Worm (Caenorhabditis elegans): Measurements from ENCODE around the gene M176.4.
A peak's percentile ranks its signal among the peaks of the same experiment; 100 is the strongest.

The M176.4 gene

ce11 chrII:9418065-9418567, at the start of gene M176.4, which contains the start of gene M176.16:
M176.4 (plus strand) TSS chrII:9418365.
M176.16 (plus strand) TSS chrII:9418517.
- TF ChIP-seq C38D4.7 (GFP tag; optimal IDR thresholded peaks at IDR 0.05) (no peak), elt-2 (tag; optimal IDR thresholded peaks at IDR 0.05) (peak; percentile 22), pqm-1 (tag; optimal IDR thresholded peaks at IDR 0.05) (no peak), unc-3 (GFP tag; conservative IDR thresholded peaks at IDR 0.05) (no peak), unc-3 (tag; optimal IDR thresholded peaks at IDR 0.05) (no peak), ceh-2 (tag; optimal IDR thresholded peaks at IDR 0.05) (no peak), fax-1 (tag; optimal IDR thresholded peaks at IDR 0.05) (no peak), pat-9 (tag; optimal IDR thresholded peaks at IDR 0.05) (no peak), ceh-48 (tag; optimal IDR thresholded peaks at IDR 0.05) (no peak), fkh-10 (GFP tag; optimal IDR thresholded peaks at IDR 0.05) (no peak)

- no peak for TF ChIP-seq fkh-10 (GFP tag; optimal IDR thresholded peaks at IDR 0.05)
- no peak for TF ChIP-seq ceh-18 (tag; optimal IDR thresholded peaks at IDR 0.05)
- TF ChIP-seq zip-5 (tag; optimal IDR thresholded peaks at IDR 0.05), result no peak
- no peak for TF ChIP-seq rnt-1 (tag; optimal IDR thresholded peaks at IDR 0.05)
- TF ChIP-seq C38D4.7 (GFP tag; optimal IDR thresholded peaks at IDR 0.05), result no peak
- TF ChIP-seq gmeb-2 (tag; optimal IDR thresholded peaks at IDR 0.05), result no peak
- TF ChIP-seq ztf-16 (tag; optimal IDR thresholded peaks at IDR 0.05), result no peak
- TF ChIP-seq ceh-2 (tag; optimal IDR thresholded peaks at IDR 0.05), result no peak
- TF ChIP-seq pag-3 (tag; optimal IDR thresholded peaks at IDR 0.05; ENCODE audit: borderline replicate concordance), result no peak
- TF ChIP-seq hlh-8 (tag; optimal IDR thresholded peaks at IDR 0.05), result no peak
Measured at ce11 chrII:9369394-9369793, 48.8 kb upstream of the M176.4 start.

- TF ChIP-seq ceh-2 (tag; optimal IDR thresholded peaks at IDR 0.05) (no peak), ceh-31 (tag; optimal IDR thresholded peaks at IDR 0.05) (no peak), T23F11.4 (GFP tag; optimal IDR thresholded peaks at IDR 0.05) (no peak), sox-2 (GFP tag; IDR thresholded peaks at IDR 0.05) (no peak), pqm-1 (tag; optimal IDR thresholded peaks at IDR 0.05) (no peak), tbx-7 (tag; optimal IDR thresholded peaks at IDR 0.05) (no peak), nhr-11 (tag; optimal IDR thresholded peaks at IDR 0.05) (no peak), fkh-6 (tag; optimal IDR thresholded peaks at IDR 0.05) (no peak), ceh-48 (tag; optimal IDR thresholded peaks at IDR 0.05) (no peak), pha-4 (tag; optimal IDR thresholded peaks at IDR 0.05) (no peak), elt-4 (tag; optimal IDR thresholded peaks at IDR 0.05) (no peak), ets-4 (tag; optimal IDR thresholded peaks at IDR 0.05) (no peak), odd-2 (tag; optimal IDR thresholded peaks at IDR 0.05) (no peak), ceh-34 (tag; optimal IDR thresholded peaks at IDR 0.05) (no peak), ahr-1 (tag; optimal IDR thresholded peaks at IDR 0.05) (no peak), fkh-10 (GFP tag; optimal IDR thresholded peaks at IDR 0.05) (no peak), unc-3 (GFP tag; conservative IDR thresholded peaks at IDR 0.05) (no peak), unc-3 (tag; optimal IDR thresholded peaks at IDR 0.05) (no peak), hlh-13 (GFP tag; optimal IDR thresholded peaks at IDR 0.05) (no peak), C08G9.2 (tag; optimal IDR thresholded peaks at IDR 0.05) (no peak)
Measured at ce11 chrII:9372393-9372792, 45.8 kb upstream of the M176.4 start, which contains the start of gene C06C3.3. C06C3.3 (minus strand) TSS chrII:9372493.

ce11 chrII:9372991-9373390, 45.2 kb upstream of the M176.4 start, which contains the start of gene C06C3.4:
C06C3.4 (plus strand) TSS chrII:9373291.
- TF ChIP-seq dmd-4 (tag; optimal IDR thresholded peaks at IDR 0.05; ENCODE audit: borderline replicate concordance), result no peak
- no peak for TF ChIP-seq ceh-9 (tag; optimal IDR thresholded peaks at IDR 0.05)
- TF ChIP-seq rnt-1 (tag; optimal IDR thresholded peaks at IDR 0.05), result no peak
- TF ChIP-seq T23F11.4 (GFP tag; optimal IDR thresholded peaks at IDR 0.05), result no peak
- TF ChIP-seq pax-1 (tag; optimal IDR thresholded peaks at IDR 0.05), result no peak
- no peak for TF ChIP-seq Y22D7AL.16 (tag; optimal IDR thresholded peaks at IDR 0.05)
- no peak for TF ChIP-seq che-1 (tag; optimal IDR thresholded peaks at IDR 0.05)
